Worm (Caenorhabditis elegans) whole organism, early embryonic: Measurements from ENCODE around the gene ZK662.2.

ENCODE experiments used
- B0310.2 ChIP-seq: sonication (generic microtip); optimal IDR thresholded peaks from 2 replicates; lab custom pipeline; 2016; ENCODE audit warnings: mild to moderate bottlenecking, missing genetic modification characterization, missing compliant biosample characterization
- F13C5.2 ChIP-seq: sonication (generic microtip); optimal IDR thresholded peaks from 2 replicates; lab custom pipeline; 2017; ENCODE audit warnings: mild to moderate bottlenecking, missing genetic modification characterization, inconsistent platforms, missing compliant biosample characterization
- aly-1 ChIP-seq: sonication (generic microtip); optimal IDR thresholded peaks from 2 replicates; lab custom pipeline; 2016; ENCODE audit warnings: missing genetic modification characterization, missing compliant biosample characterization
- ama-1 ChIP-seq: fragments of 150-350 bp; optimal IDR thresholded peaks from 2 replicates; lab custom pipeline; 2014
- ceh-13 ChIP-seq: fragments of 200-800 bp; sonication (Bioruptor generic); optimal IDR thresholded peaks from 2 replicates; lab custom pipeline; 2018; ENCODE audit warnings: mild to moderate bottlenecking, missing genetic modification characterization, missing compliant biosample characterization
- ceh-36 ChIP-seq: sonication (generic microtip); optimal IDR thresholded peaks from 2 replicates; lab custom pipeline; 2016; ENCODE audit warnings: missing genetic modification characterization, inconsistent platforms, missing compliant biosample characterization
- ets-7 ChIP-seq: sonication (generic microtip); optimal IDR thresholded peaks from 2 replicates; lab custom pipeline; 2016; ENCODE audit warnings: missing genotype, missing genetic modification characterization, missing compliant biosample characterization
- flt-1 ChIP-seq: fragments of 200-800 bp; sonication (Bioruptor generic); IDR thresholded peaks from 2 replicates; pipeline ENCODE4 v1.3.6; 2022; ENCODE audit warnings: missing genetic modification characterization, missing compliant biosample characterization
- hmbx-1 ChIP-seq: sonication (generic microtip); optimal IDR thresholded peaks from 2 replicates; lab custom pipeline; 2016; ENCODE audit warnings: mild to moderate bottlenecking, missing genetic modification characterization, missing compliant biosample characterization
- hmg-4 ChIP-seq: fragments of 200-800 bp; sonication (Bioruptor generic); optimal IDR thresholded peaks from 2 replicates; lab custom pipeline; 2018; ENCODE audit warnings: mild to moderate bottlenecking, missing genetic modification characterization, missing compliant biosample characterization
- hnd-1 ChIP-seq: sonication (generic microtip); optimal IDR thresholded peaks from 2 replicates; lab custom pipeline; 2016; ENCODE audit warnings: missing genetic modification characterization, missing compliant biosample characterization
- pes-1 ChIP-seq: fragments of 200-800 bp; sonication (Bioruptor generic); IDR thresholded peaks from 2 replicates; pipeline ENCODE4 v1.3.6; 2022; ENCODE audit warnings: missing genetic modification reagents, missing genetic modification characterization, missing compliant biosample characterization
- scrt-1 ChIP-seq: fragments of 200-800 bp; sonication (Bioruptor generic); IDR thresholded peaks from 2 replicates; pipeline ENCODE4 v1.3.6; 2022; ENCODE audit warnings: missing genetic modification characterization, missing compliant biosample characterization
- sea-1 ChIP-seq: fragments of 200-800 bp; sonication (Bioruptor generic); conservative IDR thresholded peaks from 2 replicates; pipeline ENCODE4 v1.3.6; 2022; ENCODE audit warnings: missing genetic modification characterization, missing compliant biosample characterization
- tbx-11 ChIP-seq: fragments of 200-800 bp; sonication (Bioruptor generic); IDR thresholded peaks from 2 replicates; pipeline ENCODE4 v1.3.6; 2022; ENCODE audit warnings: missing genetic modification characterization, missing compliant biosample characterization
- tbx-37 ChIP-seq: fragments of 200-800 bp; sonication (Bioruptor generic); conservative IDR thresholded peaks from 2 replicates; pipeline ENCODE4 v1.3.6; 2022; ENCODE audit warnings: missing genetic modification reagents, missing genetic modification characterization, missing compliant biosample characterization
- tra-4 ChIP-seq: sonication (generic microtip); optimal IDR thresholded peaks from 2 replicates; lab custom pipeline; 2017; ENCODE audit warnings: missing genetic modification characterization, missing compliant biosample characterization

The ZK662.2 gene

DNA sequence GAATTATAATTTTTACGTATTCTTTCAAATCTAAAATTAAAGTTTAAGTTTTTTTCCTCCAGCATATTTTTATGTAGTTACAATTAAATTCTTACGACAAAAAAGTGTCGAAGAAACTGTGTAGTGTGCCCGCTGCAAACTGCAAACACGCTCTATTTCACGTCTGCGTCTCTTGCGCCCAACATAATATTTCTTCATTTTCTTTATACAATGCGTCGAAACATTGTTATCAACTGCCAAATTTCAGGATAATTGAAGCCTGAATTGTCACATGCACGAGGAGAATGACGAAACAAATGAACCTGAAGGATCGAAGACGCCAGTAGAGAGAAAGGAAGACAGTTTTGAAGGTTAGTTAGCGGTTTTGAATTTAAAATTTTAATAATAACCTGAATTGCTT, 7.3 kb upstream of the ZK662.2 start, which contains the start of gene C03H12.1:
C03H12.1 (plus strand) TSS at position 206 of the 400 bp plus-strand sequence.
- TF ChIP-seq ama-1 = no peak
- TF ChIP-seq flt-1 (GFP tag; lab: Robert Waterston, UW) = no peak
- no peak for TF ChIP-seq pes-1
- no peak for TF ChIP-seq ets-7 (tag; lab: Kevin White, UChicago)
- TF ChIP-seq sea-1 = no peak
- no peak for TF ChIP-seq B0310.2
- no peak for TF ChIP-seq hmg-4 (GFP tag; lab: Kevin White, UChicago)
- no peak for TF ChIP-seq scrt-1 (GFP tag; lab: Robert Waterston, UW)
- TF ChIP-seq tbx-37 (GFP tag; lab: Robert Waterston, UW) = no peak
- TF ChIP-seq aly-1 (tag; lab: Kevin White, UChicago) = no peak
- TF ChIP-seq ceh-36 (tag; lab: Kevin White, UChicago) = no peak
- no peak for TF ChIP-seq F13C5.2 (tag; lab: Kevin White, UChicago)
- no peak for TF ChIP-seq ceh-13
- no peak for TF ChIP-seq tra-4 (tag; lab: Kevin White, UChicago)
- no peak for TF ChIP-seq hnd-1 (tag; lab: Kevin White, UChicago)
- TF ChIP-seq tbx-11 (GFP tag; lab: Robert Waterston, UW) = no peak

ce11 chrX:15693466-15693865, 3.0 kb upstream of the ZK662.2 start:
- no peak for TF ChIP-seq ceh-13
- no peak for TF ChIP-seq pes-1
- no peak for TF ChIP-seq hmbx-1 (tag; lab: Kevin White, UChicago)
- no peak for TF ChIP-seq ceh-36 (tag; lab: Kevin White, UChicago)
- no peak for TF ChIP-seq F13C5.2 (tag; lab: Kevin White, UChicago)

DNA sequence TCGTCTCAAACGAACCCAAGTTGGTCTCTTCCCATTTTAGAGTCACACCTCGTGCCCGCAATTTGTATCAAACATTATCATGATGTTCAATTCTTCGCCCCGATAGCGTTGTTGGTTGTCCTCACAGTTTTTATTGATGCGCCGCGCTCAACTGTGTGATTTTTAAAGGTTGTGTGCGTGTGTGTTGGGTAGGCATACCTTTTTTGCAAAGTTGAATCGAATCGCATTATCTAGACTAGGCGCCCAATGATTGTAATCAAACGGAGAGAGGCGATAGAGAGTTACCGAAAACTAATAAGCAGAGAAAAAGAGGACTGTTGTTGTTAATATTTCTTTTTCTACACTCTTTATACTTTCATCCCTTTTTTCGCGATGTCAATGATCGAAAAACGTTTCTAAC, 3.7 kb downstream of the ZK662.2 start:
- no peak for TF ChIP-seq tra-4 (tag; lab: Kevin White, UChicago)
- no peak for TF ChIP-seq ama-1
- TF ChIP-seq hnd-1 (tag; lab: Kevin White, UChicago) = no peak
- TF ChIP-seq hmbx-1 (tag; lab: Kevin White, UChicago) = no peak
- TF ChIP-seq sea-1 = no peak
- no peak for TF ChIP-seq flt-1 (GFP tag; lab: Robert Waterston, UW)
- no peak for TF ChIP-seq aly-1 (tag; lab: Kevin White, UChicago)
- no peak for TF ChIP-seq tbx-11 (GFP tag; lab: Robert Waterston, UW)
- TF ChIP-seq ets-7 (tag; lab: Kevin White, UChicago) = no peak
- TF ChIP-seq F13C5.2 (tag; lab: Kevin White, UChicago) = no peak
- no peak for TF ChIP-seq B0310.2
- no peak for TF ChIP-seq pes-1
- TF ChIP-seq ceh-13 = no peak
- no peak for TF ChIP-seq ceh-36 (tag; lab: Kevin White, UChicago)
- no peak for TF ChIP-seq scrt-1 (GFP tag; lab: Robert Waterston, UW)
- no peak for TF ChIP-seq hmg-4 (GFP tag; lab: Kevin White, UChicago)
- TF ChIP-seq tbx-37 (GFP tag; lab: Robert Waterston, UW) = no peak

DNA sequence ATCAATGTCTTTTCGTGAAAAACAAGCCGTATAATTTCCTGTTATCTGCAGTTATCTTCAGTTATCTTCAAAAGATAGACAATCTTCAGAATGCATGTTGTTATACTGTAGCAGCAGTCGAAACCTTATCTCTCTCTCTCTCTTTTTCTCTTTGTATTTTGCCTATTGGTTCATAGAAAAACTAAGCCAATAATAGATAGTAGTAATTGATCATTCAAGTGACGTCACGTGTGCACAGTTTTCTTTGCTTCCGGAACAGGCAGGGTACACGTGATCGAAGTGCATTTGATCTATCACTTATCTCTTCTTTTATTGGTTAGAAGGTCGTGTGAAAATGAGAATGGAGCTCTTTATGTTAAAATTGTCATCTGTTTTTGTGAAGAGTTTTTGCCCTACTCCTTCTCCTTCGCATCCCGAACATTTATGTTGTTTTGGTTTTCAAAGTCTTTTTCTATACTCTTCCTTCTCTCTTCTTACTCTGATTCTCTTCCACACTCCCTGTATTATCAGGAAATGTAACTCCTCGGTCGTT, 8.1 kb downstream of the ZK662.2 start:
- TF ChIP-seq pes-1 (no peak), scrt-1 (GFP tag; lab: Robert Waterston, UW) (no peak), tbx-37 (GFP tag; lab: Robert Waterston, UW) (no peak), tbx-11 (GFP tag; lab: Robert Waterston, UW) (no peak), F13C5.2 (tag; lab: Kevin White, UChicago) (no peak), ceh-36 (tag; lab: Kevin White, UChicago) (no peak), hmbx-1 (tag; lab: Kevin White, UChicago) (no peak), sea-1 (no peak), B0310.2 (no peak)

DNA sequence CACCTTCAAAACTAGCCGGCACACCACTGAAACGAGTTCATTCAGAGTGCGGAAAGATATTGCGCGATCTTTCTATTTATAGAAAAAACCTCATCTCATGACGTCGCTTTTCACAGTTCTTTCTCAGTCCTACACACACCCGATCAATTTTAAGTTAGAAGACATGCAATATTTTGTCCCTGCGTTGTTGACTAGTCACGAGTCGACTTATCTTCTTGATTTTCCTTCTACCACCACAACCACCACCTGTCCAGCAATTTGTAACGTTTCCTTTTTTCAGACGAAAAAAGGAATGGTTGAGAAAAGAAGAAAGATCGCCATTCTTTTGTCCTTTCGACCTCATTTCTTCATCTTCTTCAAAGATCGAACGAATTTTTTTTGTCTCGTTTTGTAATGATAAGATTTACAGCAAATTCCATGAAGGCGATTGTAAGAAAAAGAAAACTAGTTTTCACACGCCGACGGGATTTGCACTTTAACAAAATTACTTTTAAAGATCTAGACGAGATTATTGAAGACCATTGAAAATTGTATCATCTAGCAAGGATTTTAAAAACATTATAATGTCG, 9.7 kb downstream of the ZK662.2 start:
- TF ChIP-seq ceh-36 (tag; lab: Kevin White, UChicago) (no peak), ceh-13 (no peak), hnd-1 (tag; lab: Kevin White, UChicago) (no peak), B0310.2 (no peak), tbx-37 (GFP tag; lab: Robert Waterston, UW) (no peak), aly-1 (tag; lab: Kevin White, UChicago) (no peak), sea-1 (no peak), ama-1 (no peak), tra-4 (tag; lab: Kevin White, UChicago) (no peak)

ce11 chrX:15707366-15707892, 10.9 kb downstream of the ZK662.2 start:
- peak; percentile 49 for TF ChIP-seq aly-1 (tag; lab: Kevin White, UChicago)
- TF ChIP-seq flt-1 (GFP tag; lab: Robert Waterston, UW) = peak; percentile 15; the same call in 1 of the 2 replicates
- peak; percentile 44 for TF ChIP-seq pes-1
- TF ChIP-seq hmg-4 (GFP tag; lab: Kevin White, UChicago) = peak; percentile 87
- no peak for TF ChIP-seq hmbx-1 (tag; lab: Kevin White, UChicago)
- TF ChIP-seq F13C5.2 (tag; lab: Kevin White, UChicago) = peak; percentile 83
- no peak for TF ChIP-seq ceh-13
- TF ChIP-seq sea-1 = 0 out of 2 replicates have a peak, but pooled peaks have one; percentile 44
- TF ChIP-seq tbx-11 (GFP tag; lab: Robert Waterston, UW) = no peak; the same call in 1 of the 2 replicates
- TF ChIP-seq ets-7 (tag; lab: Kevin White, UChicago) = peak; percentile 43

- no peak for TF ChIP-seq aly-1 (tag; lab: Kevin White, UChicago)
- no peak for TF ChIP-seq flt-1 (GFP tag; lab: Robert Waterston, UW)
- TF ChIP-seq ceh-36 (tag; lab: Kevin White, UChicago) = no peak
- no peak for TF ChIP-seq tbx-37 (GFP tag; lab: Robert Waterston, UW)
- TF ChIP-seq hnd-1 (tag; lab: Kevin White, UChicago) = no peak
- TF ChIP-seq F13C5.2 (tag; lab: Kevin White, UChicago) = no peak
- no peak for TF ChIP-seq ceh-13
- TF ChIP-seq hmg-4 (GFP tag; lab: Kevin White, UChicago) = no peak
- TF ChIP-seq ama-1 = no peak
- no peak for TF ChIP-seq tra-4 (tag; lab: Kevin White, UChicago)
- TF ChIP-seq tbx-11 (GFP tag; lab: Robert Waterston, UW) = no peak
- TF ChIP-seq pes-1 = no peak
- TF ChIP-seq sea-1 = no peak
- no peak for TF ChIP-seq scrt-1 (GFP tag; lab: Robert Waterston, UW)
These were observed 11.4 kb downstream of the ZK662.2 start, which contains the start of gene nhr-48 for ce11 chrX:15707913-15708312. Gene nhr-48, plus strand, starts transcription at chrX:15708213.
